Fruit fly (Drosophila melanogaster) whole organism, embryonic: ENCODE results near the gene CG11674.

ENCODE experiments used
- Ada2b ChIP-seq: fragments of 200-800 bp; sonication (Bioruptor generic); IDR thresholded peaks from 2 replicates; pipeline ENCODE4 v1.3.6; 2022; ENCODE audit warnings: missing biosample characterization, missing genetic modification characterization
- Adf1 ChIP-seq: fragments of 200-800 bp; sonication (Bioruptor generic); IDR thresholded peaks from 2 replicates; pipeline ENCODE4 v1.3.6; 2022; ENCODE audit warnings: missing biosample characterization, missing genetic modification characterization
- Atf-2 ChIP-seq: fragments of 200-800 bp; sonication (Bioruptor generic); optimal IDR thresholded peaks from 2 replicates; lab custom pipeline; 2016; ENCODE audit warnings: missing biosample characterization, missing genetic modification characterization
- Bteb2 ChIP-seq: fragments of 200-800 bp; sonication (Bioruptor generic); optimal IDR thresholded peaks from 2 replicates; lab custom pipeline; 2016; ENCODE audit warnings: missing biosample characterization, missing genetic modification characterization
- CG10462 ChIP-seq: fragments of 200-800 bp; sonication (Bioruptor generic); optimal IDR thresholded peaks from 2 replicates; lab custom pipeline; 2016; ENCODE audit warnings: missing biosample characterization, missing genetic modification characterization
- CG11456 ChIP-seq: fragments of 200-800 bp; sonication (Bioruptor generic); IDR thresholded peaks from 3 replicates; pipeline ENCODE4 v1.3.6; 2022; ENCODE audit warnings: missing biosample characterization, missing genetic modification characterization
- CG12659 ChIP-seq: fragments of 200-800 bp; sonication (Bioruptor generic); optimal IDR thresholded peaks from 3 replicates; lab custom pipeline; 2017; ENCODE audit warnings: mild to moderate bottlenecking, missing biosample characterization, missing genetic modification reagents, missing genetic modification characterization
- CG14441 ChIP-seq: fragments of 200-800 bp; sonication (Bioruptor generic); IDR thresholded peaks from 2 replicates; pipeline ENCODE4 v1.3.6; 2022; ENCODE audit warnings: missing biosample characterization, missing genetic modification characterization
- CG17912 ChIP-seq: fragments of 200-800 bp; sonication (Bioruptor generic); optimal IDR thresholded peaks from 2 replicates; lab custom pipeline; 2018; ENCODE audit warnings: missing biosample characterization, mild to moderate bottlenecking, missing genetic modification characterization
- CG2199 ChIP-seq: fragments of 200-800 bp; sonication (Bioruptor generic); IDR thresholded peaks from 3 replicates; pipeline ENCODE4 v1.3.6; 2022; ENCODE audit warnings: missing biosample characterization, missing genetic modification characterization
- CG42726 ChIP-seq: fragments of 200-800 bp; sonication (Bioruptor generic); IDR thresholded peaks from 2 replicates; pipeline ENCODE4 v1.3.6; 2022; ENCODE audit warnings: missing biosample characterization, missing genetic modification characterization; ENCODE audit not compliant: partially characterized antibody
- CG4617 ChIP-seq: fragments of 200-800 bp; sonication (Bioruptor generic); optimal IDR thresholded peaks from 3 replicates; lab custom pipeline; 2016; ENCODE audit warnings: missing biosample characterization, missing genetic modification characterization, borderline replicate concordance
- CG6689 ChIP-seq: fragments of 200-800 bp; sonication (Bioruptor generic); IDR thresholded peaks from 2 replicates; pipeline ENCODE4 v1.3.6; 2022; ENCODE audit warnings: missing biosample characterization, missing genetic modification characterization
- CG7786 ChIP-seq: fragments of 200-800 bp; sonication (Bioruptor generic); optimal IDR thresholded peaks from 2 replicates; lab custom pipeline; 2016; ENCODE audit warnings: missing biosample characterization, missing genetic modification characterization
- CkIIα-i1 ChIP-seq: fragments of 200-800 bp; sonication (Bioruptor generic); IDR thresholded peaks from 2 replicates; pipeline ENCODE4 v1.3.6; 2022; ENCODE audit warnings: missing biosample characterization, missing genetic modification characterization
- CoRest ChIP-seq: fragments of 200-800 bp; sonication (Bioruptor generic); optimal IDR thresholded peaks from 3 replicates; lab custom pipeline; 2018; ENCODE audit warnings: missing biosample characterization, mild to moderate bottlenecking, missing genetic modification characterization, moderate library complexity
- D19A ChIP-seq: fragments of 200-800 bp; optimal IDR thresholded peaks from 3 replicates; lab custom pipeline; 2019; ENCODE audit warnings: missing biosample characterization, mild to moderate bottlenecking, missing genetic modification characterization, moderate library complexity
- Deaf1 ChIP-seq: fragments of 200-800 bp; optimal IDR thresholded peaks from 3 replicates; lab custom pipeline; 2019; ENCODE audit warnings: missing biosample characterization, mild to moderate bottlenecking, missing genetic modification characterization, moderate library complexity
- Dfd ChIP-seq, 2 experiments: fragments of >200 bp; optimal IDR thresholded peaks; 2 replicates each; lab custom pipeline; 2017; ENCODE audit warnings: missing biosample characterization in 2 of 2, missing genetic modification characterization in 2 of 2
- E2f2 ChIP-seq: fragments of 200-800 bp; sonication (Bioruptor generic); IDR thresholded peaks from 2 replicates; pipeline ENCODE4 v1.3.6; 2022; ENCODE audit warnings: missing biosample characterization, missing genetic modification characterization
- HLH4C ChIP-seq: fragments of 200-800 bp; sonication (Bioruptor generic); IDR thresholded peaks from 3 replicates; pipeline ENCODE4 v1.3.6; 2022; ENCODE audit warnings: missing biosample characterization, missing genetic modification characterization; ENCODE audit not compliant: partially characterized antibody
- HmgZ ChIP-seq: fragments of 200-800 bp; sonication (Bioruptor generic); optimal IDR thresholded peaks from 2 replicates; lab custom pipeline; 2018; ENCODE audit warnings: missing biosample characterization, mild to moderate bottlenecking, missing genetic modification characterization
- Hmr ChIP-seq: fragments of 200-800 bp; sonication (Bioruptor generic); optimal IDR thresholded peaks from 3 replicates; lab custom pipeline; 2017; ENCODE audit warnings: mild to moderate bottlenecking, missing biosample characterization, missing genetic modification reagents, missing genetic modification characterization
- Hr51 ChIP-seq, 2 experiments: fragments of 200-800 bp; sonication (Bioruptor generic); optimal IDR thresholded peaks; 2 replicates in 1 of 2; 3 replicates in 1 of 2; lab custom pipeline; 2016 to 2018; ENCODE audit warnings: missing biosample characterization in 2 of 2, missing genetic modification characterization in 2 of 2, mild to moderate bottlenecking in 1 of 2, moderate library complexity in 1 of 2
- Jarid2 ChIP-seq: fragments of 200-800 bp; sonication (Bioruptor generic); optimal IDR thresholded peaks from 3 replicates; lab custom pipeline; 2017; ENCODE audit warnings: mild to moderate bottlenecking, missing biosample characterization, missing genetic modification reagents, missing genetic modification characterization
- MBD-R2 ChIP-seq: fragments of 200-800 bp; sonication (Bioruptor generic); IDR thresholded peaks from 2 replicates; pipeline ENCODE4 v1.3.6; 2022; ENCODE audit warnings: missing biosample characterization, missing genetic modification characterization
- MESR4 ChIP-seq: fragments of 200-800 bp; sonication (Bioruptor generic); optimal IDR thresholded peaks from 2 replicates; lab custom pipeline; 2018; ENCODE audit warnings: missing biosample characterization, mild to moderate bottlenecking, missing genetic modification characterization, moderate library complexity
- PHDP ChIP-seq: fragments of 200-800 bp; sonication (Bioruptor generic); optimal IDR thresholded peaks from 3 replicates; lab custom pipeline; 2018; ENCODE audit warnings: missing biosample characterization, mild to moderate bottlenecking, missing genetic modification characterization, moderate library complexity
- Poxn ChIP-seq: fragments of 200-800 bp; sonication (Bioruptor generic); IDR thresholded peaks from 2 replicates; pipeline ENCODE4 v1.3.6; 2022; ENCODE audit warnings: missing biosample characterization, missing genetic modification characterization
- Spps ChIP-seq: fragments of 200-800 bp; sonication (Bioruptor generic); optimal IDR thresholded peaks from 2 replicates; lab custom pipeline; 2018; ENCODE audit warnings: missing biosample characterization, mild to moderate bottlenecking, missing genetic modification characterization
- Sry-δ ChIP-seq: fragments of 200-800 bp; sonication (Bioruptor generic); optimal IDR thresholded peaks from 2 replicates; lab custom pipeline; 2016; ENCODE audit warnings: missing biosample characterization, missing genetic modification characterization
- YL-1 ChIP-seq: fragments of 200-800 bp; sonication (Bioruptor generic); optimal IDR thresholded peaks from 3 replicates; lab custom pipeline; 2017; ENCODE audit warnings: missing biosample characterization, mild to moderate bottlenecking, missing genetic modification characterization
- bigmax ChIP-seq: fragments of 200-800 bp; sonication (Bioruptor generic); optimal IDR thresholded peaks from 2 replicates; lab custom pipeline; 2018; ENCODE audit warnings: missing biosample characterization, mild to moderate bottlenecking, missing genetic modification characterization
- br ChIP-seq: fragments of >200 bp; optimal IDR thresholded peaks from 2 replicates; lab custom pipeline; 2017
- croc ChIP-seq: fragments of 200-800 bp; sonication (Bioruptor generic); conservative IDR thresholded peaks from 3 replicates; pipeline ENCODE4 v1.3.6; 2022; ENCODE audit warnings: missing biosample characterization, missing genetic modification characterization
- dati ChIP-seq: fragments of 200-800 bp; sonication (Bioruptor generic); IDR thresholded peaks from 2 replicates; pipeline ENCODE4 v1.3.6; 2022; ENCODE audit warnings: missing biosample characterization, missing genetic modification characterization
- dysf ChIP-seq: fragments of 200-800 bp; sonication (Bioruptor generic); IDR thresholded peaks from 3 replicates; pipeline ENCODE4 v1.3.6; 2022; ENCODE audit warnings: missing biosample characterization, missing genetic modification characterization
- emc ChIP-seq: fragments of 200-800 bp; sonication (Bioruptor generic); optimal IDR thresholded peaks from 2 replicates; lab custom pipeline; 2016; ENCODE audit warnings: missing biosample characterization, missing genetic modification characterization
- grn ChIP-seq: fragments of 200-800 bp; sonication (Bioruptor generic); optimal IDR thresholded peaks from 3 replicates; lab custom pipeline; 2017; ENCODE audit warnings: missing biosample characterization, missing genetic modification characterization
- inv ChIP-seq: fragments of 200-800 bp; sonication (Bioruptor generic); IDR thresholded peaks from 2 replicates; pipeline ENCODE4 v1.3.6; 2022; ENCODE audit warnings: missing biosample characterization, missing genetic modification characterization; ENCODE audit not compliant: partially characterized antibody
- kni ChIP-seq: fragments of 200-800 bp; sonication (Bioruptor generic); optimal IDR thresholded peaks from 3 replicates; lab custom pipeline; 2017; ENCODE audit warnings: mild to moderate bottlenecking, missing biosample characterization, missing genetic modification reagents, missing genetic modification characterization
- nerfin-1 ChIP-seq: fragments of 200-800 bp; sonication (Bioruptor generic); optimal IDR thresholded peaks from 3 replicates; lab custom pipeline; 2019; ENCODE audit warnings: missing biosample characterization, mild to moderate bottlenecking, missing genetic modification characterization, moderate library complexity
- pita ChIP-seq: fragments of 200-800 bp; sonication (Bioruptor generic); optimal IDR thresholded peaks from 2 replicates; lab custom pipeline; 2017; ENCODE audit warnings: missing biosample characterization, mild to moderate bottlenecking, missing genetic modification characterization
- salm ChIP-seq: fragments of 200-800 bp; sonication (Bioruptor generic); optimal IDR thresholded peaks from 2 replicates; lab custom pipeline; 2018; ENCODE audit warnings: missing biosample characterization, mild to moderate bottlenecking, missing genetic modification characterization
- schlank ChIP-seq: fragments of 200-800 bp; sonication (Bioruptor generic); optimal IDR thresholded peaks from 2 replicates; lab custom pipeline; 2018; ENCODE audit warnings: missing biosample characterization, mild to moderate bottlenecking, missing genetic modification characterization
- sens-2 ChIP-seq: fragments of 200-800 bp; sonication (Bioruptor generic); IDR thresholded peaks from 2 replicates; pipeline ENCODE4 v1.3.6; 2022; ENCODE audit warnings: missing biosample characterization, missing genetic modification characterization
- ssp ChIP-seq: fragments of 200-800 bp; sonication (Bioruptor generic); IDR thresholded peaks from 2 replicates; pipeline ENCODE4 v1.3.6; 2022; ENCODE audit warnings: missing biosample characterization, missing genetic modification characterization
- ttk ChIP-seq: fragments of 200-800 bp; sonication (Bioruptor generic); IDR thresholded peaks from 2 replicates; pipeline ENCODE4 v2.1.2; 2022; ENCODE audit warnings: missing biosample characterization, missing genetic modification characterization
- tx ChIP-seq: fragments of 200-800 bp; sonication (Bioruptor generic); optimal IDR thresholded peaks from 2 replicates; lab custom pipeline; 2016; ENCODE audit warnings: missing biosample characterization, missing genetic modification characterization

Gene CG11674

dm6 chrX:14242479-14242878 is 16.8 kb upstream of the CG11674 start, which contains the start of gene mRNA-cap:
mRNA-cap (minus strand) TSS chrX:14242822.
- peak in 1 of 2 experiments; percentile 81 for TF ChIP-seq Dfd (GFP tag; optimal IDR thresholded peaks at IDR 0.05; lab: Kevin White, UChicago)
- TF ChIP-seq CG4617 (GFP tag; lab: Kevin White, UChicago) = peak; percentile 73
- TF ChIP-seq YL-1 (GFP tag; lab: Kevin White, UChicago) = peak; percentile 36
- TF ChIP-seq Hmr (GFP tag; lab: Kevin White, UChicago) = no peak
- peak; percentile 96 for TF ChIP-seq MESR4
- peak; percentile 37 for TF ChIP-seq Sry-δ (GFP tag; lab: Kevin White, UChicago)
- no peak for TF ChIP-seq ssp (GFP tag; lab: Robert Waterston, UW)
- TF ChIP-seq emc = no peak
- TF ChIP-seq Ada2b (GFP tag; lab: Robert Waterston, UW) = no peak
- TF ChIP-seq tx (GFP tag; lab: Kevin White, UChicago) = no peak
- 0 out of 2 replicates have a peak, but pooled peaks have one; percentile 22 for TF ChIP-seq MBD-R2 (GFP tag; lab: Robert Waterston, UW)

- no peak for TF ChIP-seq br
- peak; percentile 91 for TF ChIP-seq CG10462 (GFP tag; lab: Kevin White, UChicago)
- TF ChIP-seq kni = peak; percentile 74
- peak; percentile 61; the same call in 1 of the 2 replicates for TF ChIP-seq E2f2
- TF ChIP-seq Atf-2 (GFP tag; lab: Kevin White, UChicago) = peak; percentile 88
- TF ChIP-seq PHDP (tag; lab: Kevin White, UChicago) = peak; percentile 91
- TF ChIP-seq CoRest (tag; lab: Kevin White, UChicago) = peak; percentile 96
- TF ChIP-seq Spps (tag; lab: Kevin White, UChicago) = peak; percentile 73
- peak; percentile 94 for TF ChIP-seq CG12659 (GFP tag; lab: Kevin White, UChicago)
- peak; percentile 95 for TF ChIP-seq CG11456 (GFP tag; lab: Robert Waterston, UW)
- TF ChIP-seq Bteb2 (GFP tag; lab: Kevin White, UChicago) = peak; percentile 90
- peak; percentile 60; the same call in 2 of the 3 replicates for TF ChIP-seq HLH4C (GFP tag; lab: Robert Waterston, UW)
- no peak for TF ChIP-seq grn (GFP tag; lab: Kevin White, UChicago)
- peak; percentile 91 for TF ChIP-seq ttk (GFP tag; lab: Robert Waterston, UW)
- TF ChIP-seq CG2199 = peak; percentile 88
- TF ChIP-seq dati (GFP tag; lab: Robert Waterston, UW) = peak; percentile 85
- peak; percentile 88 for TF ChIP-seq croc (GFP tag; lab: Robert Waterston, UW)
- peak; percentile 48 for TF ChIP-seq Adf1
- TF ChIP-seq salm (tag; lab: Kevin White, UChicago) = peak; percentile 69
- peak; percentile 9 for TF ChIP-seq CG17912
- TF ChIP-seq nerfin-1 (tag; lab: Kevin White, UChicago) = peak; percentile 86
- TF ChIP-seq HmgZ (tag; lab: Kevin White, UChicago) = peak; percentile 93
- TF ChIP-seq Hr51 (GFP tag; optimal IDR thresholded peaks at IDR 0.05; lab: Kevin White, UChicago) = peak; percentile 88 to 89
- peak; percentile 63 for TF ChIP-seq Deaf1
- TF ChIP-seq Poxn (GFP tag; lab: Robert Waterston, UW) = peak; percentile 68
- TF ChIP-seq D19A (tag; lab: Kevin White, UChicago) = peak; percentile 80
- TF ChIP-seq inv (GFP tag; lab: Robert Waterston, UW) = peak; percentile 26; the same call in 1 of the 2 replicates
- TF ChIP-seq CG7786 = peak; percentile 86
- peak; percentile 70 for TF ChIP-seq schlank (tag; lab: Kevin White, UChicago)
- peak; percentile 91 for TF ChIP-seq CG14441 (GFP tag; lab: Robert Waterston, UW)
- no peak for TF ChIP-seq Jarid2 (GFP tag; lab: Kevin White, UChicago)
- TF ChIP-seq sens-2 = peak; percentile 86
- TF ChIP-seq CG42726 (GFP tag; lab: Robert Waterston, UW) = no peak
- TF ChIP-seq bigmax (GFP tag; lab: Kevin White, UChicago) = no peak
- peak; percentile 70 for TF ChIP-seq CkIIα-i1
- TF ChIP-seq Sry-δ (GFP tag; lab: Kevin White, UChicago) = peak; percentile 66
- peak; percentile 91 for TF ChIP-seq CG6689
- TF ChIP-seq dysf (GFP tag; lab: Robert Waterston, UW) = peak; percentile 95
- no peak for TF ChIP-seq pita
These were observed 12.3 kb upstream of the CG11674 start, which contains the start of the genes Fbxl4 and Dus2 for dm6 chrX:14237873-14238394. Fbxl4 (minus strand) TSS chrX:14237923. Dus2 (plus strand) TSS chrX:14237988.
